Worm (Caenorhabditis elegans) whole organism, late embryonic: ENCODE data around the gene F11G11.14.
A peak's percentile ranks its signal among the peaks of the same experiment; 100 is the strongest.

Source experiments
- F13H6.1 ChIP-seq: sonication (generic microtip); optimal IDR thresholded peaks from 2 replicates; lab custom pipeline; 2016; ENCODE audit warnings: missing genetic modification characterization, missing compliant biosample characterization
- T23F11.4 ChIP-seq: fragments of 200-800 bp; sonication (Bioruptor generic); optimal IDR thresholded peaks from 2 replicates; lab custom pipeline; 2018; ENCODE audit warnings: mild to moderate bottlenecking, missing genetic modification characterization, missing compliant biosample characterization
- Y22D7AL.16 ChIP-seq: sonication (generic microtip); optimal IDR thresholded peaks from 2 replicates; lab custom pipeline; 2016; ENCODE audit warnings: missing genetic modification characterization, missing compliant biosample characterization
- ahr-1 ChIP-seq: sonication (generic microtip); optimal IDR thresholded peaks from 2 replicates; lab custom pipeline; 2016; ENCODE audit warnings: missing genetic modification characterization, missing compliant biosample characterization
- ceh-18 ChIP-seq: sonication (generic microtip); optimal IDR thresholded peaks from 2 replicates; lab custom pipeline; 2016; ENCODE audit warnings: missing genetic modification characterization, missing compliant biosample characterization
- ceh-24 ChIP-seq: sonication (generic microtip); optimal IDR thresholded peaks from 2 replicates; lab custom pipeline; 2016; ENCODE audit warnings: mild to moderate bottlenecking, missing genetic modification characterization, missing compliant biosample characterization
- ceh-30 ChIP-seq: fragments of 150-350 bp; optimal IDR thresholded peaks from 2 replicates; lab custom pipeline; 2014; ENCODE audit warnings: missing biosample characterization, missing genetic modification characterization
- ceh-31 ChIP-seq: sonication (generic microtip); optimal IDR thresholded peaks from 2 replicates; lab custom pipeline; 2016; ENCODE audit warnings: missing genetic modification characterization, missing compliant biosample characterization
- ceh-34 ChIP-seq: sonication (generic microtip); optimal IDR thresholded peaks from 2 replicates; lab custom pipeline; 2016; ENCODE audit warnings: mild to moderate bottlenecking, missing genetic modification characterization, missing compliant biosample characterization
- ceh-45 ChIP-seq: fragments of 200-800 bp; sonication (Bioruptor generic); IDR thresholded peaks from 2 replicates; pipeline ENCODE4 v1.3.6; 2022; ENCODE audit warnings: missing genetic modification reagents, missing genetic modification characterization, missing compliant biosample characterization
- ceh-48 ChIP-seq: sonication (generic microtip); optimal IDR thresholded peaks from 2 replicates; lab custom pipeline; 2016; ENCODE audit warnings: missing genetic modification characterization, inconsistent platforms, missing compliant biosample characterization
- dmd-4 ChIP-seq: sonication (generic microtip); optimal IDR thresholded peaks from 2 replicates; lab custom pipeline; 2016; ENCODE audit warnings: borderline replicate concordance, missing genetic modification characterization, missing compliant biosample characterization
- dve-1 ChIP-seq: sonication (generic microtip); optimal IDR thresholded peaks from 2 replicates; lab custom pipeline; 2017; ENCODE audit warnings: antibody characterized with exemption, mild to moderate bottlenecking, missing genetic modification characterization, missing compliant biosample characterization
- elt-2 ChIP-seq: sonication (generic microtip); optimal IDR thresholded peaks from 2 replicates; lab custom pipeline; 2016; ENCODE audit warnings: missing genetic modification reagents, missing genetic modification characterization, missing compliant biosample characterization
- elt-4 ChIP-seq: sonication (generic microtip); optimal IDR thresholded peaks from 2 replicates; lab custom pipeline; 2016; ENCODE audit warnings: missing genetic modification characterization, missing compliant biosample characterization
- ets-4 ChIP-seq: sonication (generic microtip); optimal IDR thresholded peaks from 2 replicates; lab custom pipeline; 2016; ENCODE audit warnings: missing genetic modification characterization, missing compliant biosample characterization
- fax-1 ChIP-seq: sonication (generic microtip); optimal IDR thresholded peaks from 2 replicates; lab custom pipeline; 2016; ENCODE audit warnings: missing genotype, missing genetic modification characterization, missing compliant biosample characterization
- fkh-10 ChIP-seq: fragments of 150-350 bp; optimal IDR thresholded peaks from 2 replicates; lab custom pipeline; 2014; ENCODE audit warnings: missing biosample characterization, missing genetic modification reagents, missing genetic modification characterization
- gmeb-2 ChIP-seq: sonication (generic microtip); optimal IDR thresholded peaks from 2 replicates; lab custom pipeline; 2016; ENCODE audit warnings: missing genetic modification characterization, inconsistent platforms, missing compliant biosample characterization
- hlh-15 ChIP-seq: sonication (generic microtip); optimal IDR thresholded peaks from 2 replicates; lab custom pipeline; 2016; ENCODE audit warnings: missing genetic modification characterization, missing compliant biosample characterization
- hlh-30 ChIP-seq: sonication (generic microtip); optimal IDR thresholded peaks from 2 replicates; lab custom pipeline; 2017; ENCODE audit warnings: antibody characterized with exemption, missing genetic modification characterization, missing compliant biosample characterization; ENCODE audit not compliant: insufficient read depth
- nfya-1 ChIP-seq: sonication (generic microtip); optimal IDR thresholded peaks from 2 replicates; lab custom pipeline; 2017; ENCODE audit warnings: missing genetic modification characterization, mild to moderate bottlenecking, missing compliant biosample characterization, antibody characterized with exemption, moderate library complexity
- npax-4 ChIP-seq: sonication (generic microtip); optimal IDR thresholded peaks from 2 replicates; lab custom pipeline; 2016; ENCODE audit warnings: missing genetic modification characterization, missing compliant biosample characterization
- odd-2 ChIP-seq: sonication (generic microtip); optimal IDR thresholded peaks from 2 replicates; lab custom pipeline; 2017; ENCODE audit warnings: antibody characterized with exemption, mild to moderate bottlenecking, missing genetic modification characterization, missing compliant biosample characterization
- pag-3 ChIP-seq: sonication (generic microtip); optimal IDR thresholded peaks from 2 replicates; lab custom pipeline; 2016; ENCODE audit warnings: missing compliant biosample characterization, missing genetic modification characterization, borderline replicate concordance
- pat-9 ChIP-seq: fragments of 200-800 bp; sonication (Bioruptor generic); optimal IDR thresholded peaks from 2 replicates; lab custom pipeline; 2018; ENCODE audit warnings: mild to moderate bottlenecking, missing genetic modification characterization, moderate library complexity, missing compliant biosample characterization
- pha-4 ChIP-seq: fragments of 150-350 bp; optimal IDR thresholded peaks from 2 replicates; lab custom pipeline; 2018; ENCODE audit warnings: missing biosample characterization, missing genetic modification reagents, missing genetic modification characterization
- rnt-1 ChIP-seq: sonication (generic microtip); optimal IDR thresholded peaks from 2 replicates; lab custom pipeline; 2016; ENCODE audit warnings: missing genetic modification characterization, missing compliant biosample characterization
- sdc-2 ChIP-seq: sonication (generic microtip); optimal IDR thresholded peaks from 2 replicates; lab custom pipeline; 2016; ENCODE audit warnings: missing genotype, missing genetic modification characterization, missing compliant biosample characterization
- sox-4 ChIP-seq: sonication (generic microtip); optimal IDR thresholded peaks from 2 replicates; lab custom pipeline; 2017; ENCODE audit warnings: mild to moderate bottlenecking, missing genetic modification characterization, inconsistent platforms, missing compliant biosample characterization
- tbx-2 ChIP-seq: sonication (generic microtip); optimal IDR thresholded peaks from 2 replicates; lab custom pipeline; 2016; ENCODE audit warnings: missing genetic modification characterization, missing compliant biosample characterization
- tbx-7 ChIP-seq: sonication (generic microtip); optimal IDR thresholded peaks from 2 replicates; lab custom pipeline; 2016; ENCODE audit warnings: missing genotype, missing genetic modification characterization, missing compliant biosample characterization
- ttx-3 ChIP-seq: sonication (generic microtip); optimal IDR thresholded peaks from 2 replicates; lab custom pipeline; 2016; ENCODE audit warnings: missing genetic modification reagents, missing genetic modification characterization, missing compliant biosample characterization
- unc-42 ChIP-seq: sonication (generic microtip); optimal IDR thresholded peaks from 2 replicates; lab custom pipeline; 2016; ENCODE audit warnings: missing genotype, missing genetic modification characterization, missing compliant biosample characterization
- unc-55 ChIP-seq: sonication (generic microtip); optimal IDR thresholded peaks from 2 replicates; lab custom pipeline; 2017; ENCODE audit warnings: missing biosample characterization, missing genetic modification reagents, missing genetic modification characterization
- unc-86 ChIP-seq: sonication (generic microtip); optimal IDR thresholded peaks from 2 replicates; lab custom pipeline; 2016; ENCODE audit warnings: missing genetic modification characterization, missing compliant biosample characterization

F11G11.14 gene

ce11 chrII:4904277-4904676, 40.8 kb downstream of the F11G11.14 start:
- peak; percentile 47 for TF ChIP-seq ceh-30 (tag; lab: Kevin White, UChicago)
- no peak for TF ChIP-seq fax-1
- TF ChIP-seq ceh-18: peak; percentile 47
- TF ChIP-seq hlh-30 (tag; lab: Kevin White, UChicago): peak; percentile 56
- no peak for TF ChIP-seq ceh-24 (tag; lab: Kevin White, UChicago)
- no peak for TF ChIP-seq hlh-15 (tag; lab: Kevin White, UChicago)
- TF ChIP-seq nfya-1 (tag; lab: Kevin White, UChicago): peak; percentile 87
- no peak for TF ChIP-seq ceh-48 (tag; lab: Kevin White, UChicago)
- no peak for TF ChIP-seq elt-4 (tag; lab: Kevin White, UChicago)
- TF ChIP-seq unc-42: peak; percentile 86
- no peak for TF ChIP-seq npax-4 (tag; lab: Kevin White, UChicago)
- TF ChIP-seq rnt-1 (tag; lab: Kevin White, UChicago): peak; percentile 70
- no peak for TF ChIP-seq odd-2 (tag; lab: Kevin White, UChicago)
- peak; percentile 34 for TF ChIP-seq tbx-2 (tag; lab: Kevin White, UChicago)
- TF ChIP-seq tbx-7: no peak
- TF ChIP-seq dve-1 (tag; lab: Kevin White, UChicago): peak; percentile 44
- no peak for TF ChIP-seq pat-9 (tag; lab: Kevin White, UChicago)
- TF ChIP-seq ets-4 (tag; lab: Kevin White, UChicago): peak; percentile 1
- peak; percentile 98 for TF ChIP-seq unc-55
- TF ChIP-seq elt-2: peak; percentile 7
- peak; percentile 64 for TF ChIP-seq ceh-31 (tag; lab: Kevin White, UChicago)
- no peak for TF ChIP-seq ceh-34 (tag; lab: Kevin White, UChicago)
- TF ChIP-seq ahr-1 (tag; lab: Kevin White, UChicago): no peak

- no peak for TF ChIP-seq pat-9 (tag; lab: Kevin White, UChicago)
- TF ChIP-seq sdc-2: no peak
- no peak for TF ChIP-seq hlh-30 (tag; lab: Kevin White, UChicago)
- no peak for TF ChIP-seq Y22D7AL.16 (tag; lab: Kevin White, UChicago)
- TF ChIP-seq odd-2 (tag; lab: Kevin White, UChicago): no peak
- TF ChIP-seq gmeb-2 (tag; lab: Kevin White, UChicago): no peak
- no peak for TF ChIP-seq unc-86
- TF ChIP-seq sox-4: no peak
- TF ChIP-seq ets-4 (tag; lab: Kevin White, UChicago): no peak
Observed at ce11 chrII:4904778-4905177, 41.3 kb downstream of the F11G11.14 start, which contains the start of gene btbd-10. TSS of gene btbd-10 (plus strand) at chrII:4905008.

- no peak for TF ChIP-seq fkh-10 (GFP tag; lab: Kevin White, UChicago)
- TF ChIP-seq pag-3 (tag; lab: Kevin White, UChicago): no peak
- TF ChIP-seq unc-55: no peak
- no peak for TF ChIP-seq Y22D7AL.16 (tag; lab: Kevin White, UChicago)
- TF ChIP-seq pha-4 (tag; lab: Kevin White, UChicago): no peak
- no peak for TF ChIP-seq ceh-45 (GFP tag; lab: Robert Waterston, UW)
- no peak for TF ChIP-seq T23F11.4 (GFP tag; lab: Kevin White, UChicago)
- no peak for TF ChIP-seq tbx-7
- TF ChIP-seq ceh-31 (tag; lab: Kevin White, UChicago): no peak
- no peak for TF ChIP-seq ttx-3 (tag; lab: Kevin White, UChicago)
- TF ChIP-seq sox-4: no peak
- no peak for TF ChIP-seq F13H6.1
- no peak for TF ChIP-seq ceh-18
- no peak for TF ChIP-seq dmd-4 (tag; lab: Kevin White, UChicago)
Observed at ce11 chrII:4905331-4905730, 41.9 kb downstream of the F11G11.14 start.

- TF ChIP-seq odd-2 (tag; lab: Kevin White, UChicago): no peak
Observed at ce11 chrII:4905883-4906282, 42.4 kb downstream of the F11G11.14 start.
